Worm (Caenorhabditis elegans) whole organism, L2 larva: ENCODE measurements around the gene F21D9.1.
"Not testable (repeated sequence)": the region's sequence is repeated elsewhere in the genome, so short reads cannot be mapped to it uniquely, and the experiment has no call there.

Experiments
- blmp-1 ChIP-seq: sonication (generic microtip); optimal IDR thresholded peaks from 2 replicates; lab custom pipeline; 2017; ENCODE audit warnings: missing genetic modification characterization, mild to moderate bottlenecking, missing compliant biosample characterization, antibody characterized with exemption, moderate library complexity; ENCODE audit not compliant: insufficient read depth
- elt-3 ChIP-seq: sonication (generic microtip); optimal IDR thresholded peaks from 2 replicates; lab custom pipeline; 2017; ENCODE audit warnings: missing biosample characterization, missing genetic modification characterization
- lsy-2 ChIP-seq, 2 experiments: fragments of 150-350 bp in 1 of 2; sonication (generic microtip) in 1 of 2; optimal IDR thresholded peaks; 2 replicates each; lab custom pipeline; 2014 to 2017; ENCODE audit warnings: missing biosample characterization in 2 of 2, missing genetic modification characterization in 2 of 2

The F21D9.1 gene

DNA sequence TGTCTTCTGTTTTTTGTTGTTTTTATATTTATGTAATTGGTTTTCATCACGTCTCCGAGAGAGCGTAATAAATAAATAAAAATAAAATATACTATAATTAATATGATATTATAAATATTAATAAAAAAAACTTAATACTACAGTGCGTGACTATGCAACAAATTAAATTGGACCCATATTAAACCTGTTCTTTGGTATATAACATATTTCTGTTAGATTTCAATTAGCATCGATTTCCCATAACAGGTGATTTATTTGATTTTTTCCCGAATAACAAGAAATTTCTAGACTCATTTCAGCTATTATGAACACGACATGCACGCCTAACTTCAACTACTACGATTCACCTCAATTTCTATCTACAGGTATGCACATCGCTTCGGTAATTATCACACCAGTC, 52.8 kb downstream of the F21D9.1 start, which contains the start of gene srh-208:
Gene srh-208, plus strand, starts transcription at position 301 of the 400 bp plus-strand sequence.
- TF ChIP-seq blmp-1 (tag; lab: Kevin White, UChicago); elt-3 (tag; lab: Kevin White, UChicago); lsy-2 (tag; optimal IDR thresholded peaks at IDR 0.05; lab: Kevin White, UChicago): not testable (repeated sequence)
- TF ChIP-seq, all 48 proteins: peak for 0; not testable (repeated sequence) for 48
